Fruit fly (Drosophila melanogaster): ENCODE data around the gene CG44325.

Gene CG44325

dm6 chrX:9046986-9047385 lies 31.3 kb downstream of the CG44325 start (continued):
- TF ChIP-seq run (tag; optimal IDR thresholded peaks at IDR 0.05) (no peak), lilli (GFP tag; optimal IDR thresholded peaks at IDR 0.05) (no peak), CG4854 (GFP tag; optimal IDR thresholded peaks at IDR 0.05) (peak; percentile 3), sens-2 (GFP tag; IDR thresholded peaks at IDR 0.05) (peak; percentile 51; the same call in 1 of the 2 replicates), E2f2 (GFP tag; IDR thresholded peaks at IDR 0.05) (no peak), Fer1 (GFP tag; optimal IDR thresholded peaks at IDR 0.05) (no peak), Dip3 (GFP tag; optimal IDR thresholded peaks at IDR 0.05) (no peak), Oli (tag; optimal IDR thresholded peaks at IDR 0.05) (peak; percentile 41), Hr3 (GFP tag; optimal IDR thresholded peaks at IDR 0.05) (no peak), CG17359 (tag; optimal IDR thresholded peaks at IDR 0.05) (peak; percentile 51), trem (tag; optimal IDR thresholded peaks at IDR 0.05) (no peak), chinmo (GFP tag; IDR thresholded peaks at IDR 0.05; ENCODE audit: partially characterized antibody) (no peak), CG11504 (tag; optimal IDR thresholded peaks at IDR 0.05) (peak; percentile 39), dimm (GFP tag; IDR thresholded peaks at IDR 0.05) (no peak), CG11696 (GFP tag; IDR thresholded peaks at IDR 0.05) (0 out of 2 replicates have a peak, but pooled peaks have one; percentile 22), Asciz (GFP tag; optimal IDR thresholded peaks at IDR 0.05) (no peak), unc-4 (GFP tag; IDR thresholded peaks at IDR 0.05; ENCODE audit: partially characterized antibody) (no peak), CG10431 (GFP tag; optimal IDR thresholded peaks at IDR 0.05) (no peak), Mrtf (GFP tag; IDR thresholded peaks at IDR 0.05) (peak; percentile 51; the same call in 1 of the 3 replicates), Abd-B (GFP tag; optimal IDR thresholded peaks at IDR 0.05) (no peak), CG16813 (GFP tag; IDR thresholded peaks at IDR 0.05; ENCODE audit: partially characterized antibody) (no peak), CG32772 (GFP tag; IDR thresholded peaks at IDR 0.05) (0 out of 2 replicates have a peak, but pooled peaks have one; percentile 13), ATbp (GFP tag; optimal IDR thresholded peaks at IDR 0.05) (peak; percentile 33), CG11456 (GFP tag; IDR thresholded peaks at IDR 0.05) (0 out of 3 replicates have a peak, but pooled peaks have one; percentile 36), yki (optimal IDR thresholded peaks at IDR 0.05) (no peak), dysf (GFP tag; IDR thresholded peaks at IDR 0.05) (peak; percentile 69), Vsx1 (GFP tag; optimal IDR thresholded peaks at IDR 0.05) (no peak), klu (GFP tag; IDR thresholded peaks at IDR 0.05) (no peak), ken (GFP tag; IDR thresholded peaks at IDR 0.05) (peak; percentile 51; the same call in 2 of the 3 replicates), CG4707 (GFP tag; optimal IDR thresholded peaks at IDR 0.05) (no peak), MTF-1 (GFP tag; optimal IDR thresholded peaks at IDR 0.05; ENCODE audit: borderline replicate concordance) (no peak), Rfx (GFP tag; IDR thresholded peaks at IDR 0.05) (peak; percentile 64), CG3847 (GFP tag; IDR thresholded peaks at IDR 0.05) (peak; percentile 9; the same call in 1 of the 2 replicates), CG17829 (tag; optimal IDR thresholded peaks at IDR 0.05) (no peak), NC2α (GFP tag; optimal IDR thresholded peaks at IDR 0.05) (no peak), mld (GFP tag; IDR thresholded peaks at IDR 0.05; ENCODE audit: partially characterized antibody) (no peak), CG17568 (GFP tag; optimal IDR thresholded peaks at IDR 0.05) (no peak), zf30C (GFP tag; optimal IDR thresholded peaks at IDR 0.05) (no peak), inv (GFP tag; IDR thresholded peaks at IDR 0.05; ENCODE audit: partially characterized antibody) (no peak), gem (tag; optimal IDR thresholded peaks at IDR 0.05) (peak; percentile 41), zfh1 (GFP tag; IDR thresholded peaks at IDR 0.05) (peak; percentile 60; the same call in 1 of the 3 replicates), CG6765 (GFP tag; optimal IDR thresholded peaks at IDR 0.05) (no peak), vvl (GFP tag; IDR thresholded peaks at IDR 0.05) (peak; percentile 47; the same call in 1 of the 2 replicates), Nf-YA (GFP tag; IDR thresholded peaks at IDR 0.05) (no peak), CG2199 (GFP tag; IDR thresholded peaks at IDR 0.05) (no peak), CG18011 (GFP tag; optimal IDR thresholded peaks at IDR 0.05) (no peak), CG7357 (GFP tag; IDR thresholded peaks at IDR 0.05) (0 out of 3 replicates have a peak, but pooled peaks have one; percentile 28), CG9609 (GFP tag; optimal IDR thresholded peaks at IDR 0.05) (no peak), ftz-f1 (GFP tag; optimal IDR thresholded peaks at IDR 0.05) (no peak), CG5245 (GFP tag; optimal IDR thresholded peaks at IDR 0.05) (peak; percentile 8), bsh (GFP tag; optimal IDR thresholded peaks at IDR 0.05) (peak in 1 of 2 experiments; percentile 49)

All from whole organism, embryonic.